Worm (Caenorhabditis elegans): Measurements from ENCODE around the gene F28A10.4.

The F28A10.4 gene

DNA sequence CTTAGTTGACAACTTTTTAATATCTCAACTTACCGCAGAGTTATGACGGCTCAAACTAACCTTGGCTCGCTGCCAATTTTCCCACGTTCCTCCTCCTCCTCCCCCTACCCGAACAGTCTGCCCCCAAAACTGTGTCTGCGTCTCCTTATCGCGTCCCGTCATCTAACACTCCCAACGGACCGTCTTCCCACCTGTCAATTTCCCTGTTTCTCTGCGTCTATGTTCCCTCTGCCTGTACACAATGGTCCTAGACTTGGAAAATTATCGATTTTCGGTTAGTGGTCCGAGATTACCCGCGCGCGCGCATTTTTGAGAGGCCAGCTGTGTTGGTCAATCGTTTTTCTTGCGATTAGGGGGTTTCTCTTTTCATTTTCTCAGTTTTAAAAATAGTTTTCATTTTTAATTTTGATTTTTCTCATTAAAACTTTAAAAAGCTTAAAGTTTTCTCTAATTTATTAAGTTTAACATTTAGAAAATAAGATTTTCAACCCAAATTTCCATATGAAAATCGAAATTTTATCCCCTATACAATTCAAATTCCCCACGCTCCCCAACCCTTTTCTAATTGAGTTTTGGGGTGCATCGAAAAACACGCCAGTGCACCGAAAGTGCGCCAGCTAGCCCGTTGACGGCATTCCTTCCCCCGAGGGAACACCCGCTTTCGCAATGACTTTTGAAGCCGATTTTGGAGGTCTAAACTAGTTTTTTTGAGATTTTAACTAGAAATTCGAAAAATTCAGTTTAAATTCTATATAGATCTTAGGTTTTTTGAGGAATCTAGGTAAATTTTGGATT lies 29.1 kb downstream of the F28A10.4 start, which contains the start of gene alg-2 (continued):
- TF ChIP-seq blmp-1 (tag; optimal IDR thresholded peaks at IDR 0.05; ENCODE audit: insufficient read depth) (no peak), mdl-1 (tag; optimal IDR thresholded peaks at IDR 0.05) (no peak), unc-55 (GFP tag; optimal IDR thresholded peaks at IDR 0.05) (peak; percentile 67), nhr-23 (tag; optimal IDR thresholded peaks at IDR 0.05) (no peak), unc-39 (tag; optimal IDR thresholded peaks at IDR 0.05) (no peak)

DNA sequence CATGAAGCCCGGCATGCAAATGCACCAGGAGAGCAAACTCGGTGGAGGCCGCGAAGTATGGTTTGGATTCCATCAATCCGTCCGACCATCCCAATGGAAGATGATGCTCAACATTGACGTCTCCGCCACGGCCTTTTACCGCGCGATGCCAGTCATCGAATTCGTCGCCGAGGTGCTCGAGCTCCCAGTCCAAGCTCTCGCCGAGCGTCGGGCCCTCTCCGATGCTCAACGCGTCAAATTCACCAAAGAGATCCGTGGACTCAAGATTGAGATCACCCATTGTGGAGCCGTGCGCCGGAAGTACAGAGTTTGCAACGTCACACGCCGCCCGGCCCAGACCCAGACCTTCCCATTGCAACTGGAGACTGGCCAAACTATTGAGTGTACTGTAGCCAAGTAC lies 31.7 kb downstream of the F28A10.4 start:
- TF ChIP-seq Y55F3AM.14 (GFP tag; optimal IDR thresholded peaks at IDR 0.05) (no peak), F13H6.1 (tag; optimal IDR thresholded peaks at IDR 0.05) (no peak), nhr-25 (tag; optimal IDR thresholded peaks at IDR 0.05) (no peak), sma-9 (GFP tag; optimal IDR thresholded peaks at IDR 0.05) (no peak), sma-9 (tag; optimal IDR thresholded peaks at IDR 0.05) (no peak), ztf-11 (tag; optimal IDR thresholded peaks at IDR 0.05) (no peak), mbf-1 (tag; optimal IDR thresholded peaks at IDR 0.05) (no peak)

ce11 chrII:880666-881226 lies 36.7 kb downstream of the F28A10.4 start:
- TF ChIP-seq fos-1 (tag; optimal IDR thresholded peaks at IDR 0.05) (peak; percentile 29), Y55F3AM.14 (GFP tag; optimal IDR thresholded peaks at IDR 0.05) (no peak), zag-1 (tag; optimal IDR thresholded peaks at IDR 0.05) (no peak), crh-2 (tag; optimal IDR thresholded peaks at IDR 0.05) (peak; percentile 16), nhr-129 (tag; optimal IDR thresholded peaks at IDR 0.05) (no peak), elt-3 (tag; optimal IDR thresholded peaks at IDR 0.05) (no peak), sma-9 (GFP tag; optimal IDR thresholded peaks at IDR 0.05) (peak; percentile 38), sma-9 (tag; optimal IDR thresholded peaks at IDR 0.05) (no peak), nhr-77 (tag; optimal IDR thresholded peaks at IDR 0.05) (no peak)

- TF ChIP-seq nhr-11 (tag; optimal IDR thresholded peaks at IDR 0.05) (no peak), nhr-23 (tag; optimal IDR thresholded peaks at IDR 0.05) (no peak), fos-1 (tag; optimal IDR thresholded peaks at IDR 0.05) (peak; percentile 19), ztf-1 (GFP tag; conservative IDR thresholded peaks at IDR 0.05) (no peak), nhr-25 (tag; optimal IDR thresholded peaks at IDR 0.05) (no peak), mab-5 (tag; optimal IDR thresholded peaks at IDR 0.05) (no peak)
These were observed 40.1 kb downstream of the F28A10.4 start for ce11 chrII:884204-884603.

ce11 chrII:888024-888423 lies 44.0 kb downstream of the F28A10.4 start, which contains the start of gene T07D3.4:
TSS of gene T07D3.4 (plus strand) at chrII:888309.
- TF ChIP-seq sma-9 (GFP tag; optimal IDR thresholded peaks at IDR 0.05) (peak; percentile 37), sma-9 (tag; optimal IDR thresholded peaks at IDR 0.05) (no peak), fos-1 (tag; optimal IDR thresholded peaks at IDR 0.05) (peak; percentile 61), mdl-1 (tag; optimal IDR thresholded peaks at IDR 0.05) (no peak)

Data from whole organism, L2 larva.